Fruit fly (Drosophila melanogaster): ENCODE data around the gene CG7322.

CG7322 gene

DNA sequence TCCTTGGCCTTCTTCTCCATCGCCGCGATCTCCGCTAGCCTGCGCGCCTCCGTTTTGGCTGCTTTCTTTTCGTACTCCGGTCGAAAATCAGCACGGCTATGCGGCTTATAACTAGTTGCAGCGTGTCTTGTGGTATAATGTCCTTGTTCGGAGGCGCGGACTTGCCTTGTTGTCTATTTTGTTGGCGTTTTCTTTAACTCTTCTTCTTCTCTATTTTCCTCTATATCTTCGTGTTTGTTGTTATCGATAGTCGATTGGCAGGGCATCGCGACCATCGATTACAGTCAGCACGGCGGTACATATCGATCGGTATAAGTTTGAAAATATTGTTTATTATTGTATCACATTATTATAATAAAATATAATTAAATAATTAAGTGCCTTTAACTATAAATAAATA, 35.9 kb upstream of the CG7322 start, which contains the start of gene Flacc (continued):
- TF ChIP-seq ranshi (GFP tag; IDR thresholded peaks at IDR 0.05) (no peak), CG15514 (GFP tag; optimal IDR thresholded peaks at IDR 0.05) (peak; percentile 62), Trl (optimal IDR thresholded peaks at IDR 0.05) (no peak), Trl (GFP tag; optimal IDR thresholded peaks at IDR 0.05) (no peak), org-1 (GFP tag; optimal IDR thresholded peaks at IDR 0.05) (no peak), Opbp (GFP tag; IDR thresholded peaks at IDR 0.05; ENCODE audit: partially characterized antibody) (peak; percentile 82; the same call in 2 of the 3 replicates), ab (GFP tag; optimal IDR thresholded peaks at IDR 0.05) (no peak), ATbp (GFP tag; optimal IDR thresholded peaks at IDR 0.05) (no peak), hbn (GFP tag; IDR thresholded peaks at IDR 0.05; ENCODE audit: partially characterized antibody) (peak; percentile 71), ap (GFP tag; IDR thresholded peaks at IDR 0.05) (no peak), Bgb (GFP tag; IDR thresholded peaks at IDR 0.05; ENCODE audit: partially characterized antibody) (peak; percentile 91), CG17385 (GFP tag; optimal IDR thresholded peaks at IDR 0.05) (peak; percentile 95), CG2129 (GFP tag; IDR thresholded peaks at IDR 0.05; ENCODE audit: partially characterized antibody) (peak; percentile 44; the same call in 1 of the 2 replicates), CG3065 (GFP tag; optimal IDR thresholded peaks at IDR 0.05) (no peak), CG14710 (tag; optimal IDR thresholded peaks at IDR 0.05) (peak; percentile 26), run (tag; optimal IDR thresholded peaks at IDR 0.05) (no peak), ro (GFP tag; IDR thresholded peaks at IDR 0.05) (no peak), crc (GFP tag; optimal IDR thresholded peaks at IDR 0.05) (no peak), CG42726 (GFP tag; IDR thresholded peaks at IDR 0.05; ENCODE audit: partially characterized antibody) (peak; percentile 37; the same call in 1 of the 2 replicates), unc-4 (GFP tag; IDR thresholded peaks at IDR 0.05; ENCODE audit: partially characterized antibody) (peak; percentile 85), CG6689 (GFP tag; IDR thresholded peaks at IDR 0.05) (no peak), CG18619 (GFP tag; optimal IDR thresholded peaks at IDR 0.05) (no peak), croc (GFP tag; conservative IDR thresholded peaks at IDR 0.05) (no peak), zfh2 (GFP tag; optimal IDR thresholded peaks at IDR 0.05) (no peak), CG4617 (GFP tag; optimal IDR thresholded peaks at IDR 0.05; ENCODE audit: borderline replicate concordance) (peak; percentile 58), ind (GFP tag; optimal IDR thresholded peaks at IDR 0.05) (no peak), knrl (GFP tag; IDR thresholded peaks at IDR 0.05; ENCODE audit: partially characterized antibody) (peak; percentile 77), nmo (GFP tag; optimal IDR thresholded peaks at IDR 0.05) (no peak), luna (GFP tag; optimal IDR thresholded peaks at IDR 0.05) (no peak), HLH4C (GFP tag; IDR thresholded peaks at IDR 0.05; ENCODE audit: partially characterized antibody) (peak; percentile 92), CG14965 (GFP tag; optimal IDR thresholded peaks at IDR 0.05; ENCODE audit: borderline replicate concordance) (no peak), CG18011 (GFP tag; optimal IDR thresholded peaks at IDR 0.05) (no peak), vnd (GFP tag; IDR thresholded peaks at IDR 0.05; ENCODE audit: partially characterized antibody) (peak; percentile 79), Dll (GFP tag; IDR thresholded peaks at IDR 0.05; ENCODE audit: partially characterized antibody) (peak; percentile 88), CG12769 (tag; optimal IDR thresholded peaks at IDR 0.05) (no peak), scrt (GFP tag; optimal IDR thresholded peaks at IDR 0.05) (no peak), Fer2 (tag; optimal IDR thresholded peaks at IDR 0.05) (no peak), MESR4 (GFP tag; optimal IDR thresholded peaks at IDR 0.05) (peak; percentile 79), ato (GFP tag; IDR thresholded peaks at IDR 0.05; ENCODE audit: partially characterized antibody) (peak; percentile 76), tup (GFP tag; optimal IDR thresholded peaks at IDR 0.05) (no peak), CG14860 (GFP tag; IDR thresholded peaks at IDR 0.05; ENCODE audit: partially characterized antibody) (peak; percentile 75), eyg (GFP tag; optimal IDR thresholded peaks at IDR 0.05) (no peak), CG32772 (GFP tag; IDR thresholded peaks at IDR 0.05) (no peak), peb (GFP tag; IDR thresholded peaks at IDR 0.05) (no peak), klu (GFP tag; IDR thresholded peaks at IDR 0.05) (no peak), stwl (tag; optimal IDR thresholded peaks at IDR 0.05) (peak; percentile 71), CG31224 (GFP tag; IDR thresholded peaks at IDR 0.05) (no peak), CrebB (tag; optimal IDR thresholded peaks at IDR 0.05) (no peak), amos (GFP tag; IDR thresholded peaks at IDR 0.05; ENCODE audit: partially characterized antibody) (peak; percentile 88), HmgD (GFP tag; optimal IDR thresholded peaks at IDR 0.05) (no peak)
